Worm (Caenorhabditis elegans) whole organism, late embryonic: Measurements from ENCODE around the gene R01E6.5.

Source experiments
- C38D4.7 ChIP-seq: fragments of 200-800 bp; sonication (Bioruptor generic); optimal IDR thresholded peaks from 2 replicates; lab custom pipeline; 2018; ENCODE audit warnings: mild to moderate bottlenecking, missing genetic modification characterization, moderate library complexity, missing compliant biosample characterization
- F13H6.1 ChIP-seq: sonication (generic microtip); optimal IDR thresholded peaks from 2 replicates; lab custom pipeline; 2016; ENCODE audit warnings: missing genetic modification characterization, missing compliant biosample characterization
- K02D7.2 ChIP-seq: sonication (generic microtip); optimal IDR thresholded peaks from 2 replicates; lab custom pipeline; 2017; ENCODE audit warnings: mild to moderate bottlenecking, missing genetic modification characterization, missing compliant biosample characterization
- ahr-1 ChIP-seq: sonication (generic microtip); optimal IDR thresholded peaks from 2 replicates; lab custom pipeline; 2016; ENCODE audit warnings: missing genetic modification characterization, missing compliant biosample characterization
- ama-1 ChIP-seq: fragments of 150-350 bp; optimal IDR thresholded peaks from 2 replicates; lab custom pipeline; 2014
- ceh-18 ChIP-seq: sonication (generic microtip); optimal IDR thresholded peaks from 2 replicates; lab custom pipeline; 2016; ENCODE audit warnings: missing genetic modification characterization, missing compliant biosample characterization
- ceh-19 ChIP-seq: fragments of 200-800 bp; sonication (Bioruptor generic); optimal IDR thresholded peaks from 2 replicates; lab custom pipeline; 2018; ENCODE audit warnings: mild to moderate bottlenecking, missing genetic modification characterization, missing compliant biosample characterization
- ceh-2 ChIP-seq: sonication (generic microtip); optimal IDR thresholded peaks from 2 replicates; lab custom pipeline; 2016; ENCODE audit warnings: missing genotype, missing genetic modification characterization, missing compliant biosample characterization
- ceh-22 ChIP-seq: sonication (generic microtip); optimal IDR thresholded peaks from 2 replicates; lab custom pipeline; 2017; ENCODE audit warnings: missing biosample characterization, missing genetic modification characterization
- ceh-24 ChIP-seq: sonication (generic microtip); optimal IDR thresholded peaks from 2 replicates; lab custom pipeline; 2016; ENCODE audit warnings: mild to moderate bottlenecking, missing genetic modification characterization, missing compliant biosample characterization
- ceh-30 ChIP-seq: fragments of 150-350 bp; optimal IDR thresholded peaks from 2 replicates; lab custom pipeline; 2014; ENCODE audit warnings: missing biosample characterization, missing genetic modification characterization
- ceh-31 ChIP-seq: sonication (generic microtip); optimal IDR thresholded peaks from 2 replicates; lab custom pipeline; 2016; ENCODE audit warnings: missing genetic modification characterization, missing compliant biosample characterization
- ceh-34 ChIP-seq: sonication (generic microtip); optimal IDR thresholded peaks from 2 replicates; lab custom pipeline; 2016; ENCODE audit warnings: mild to moderate bottlenecking, missing genetic modification characterization, missing compliant biosample characterization
- ceh-48 ChIP-seq: sonication (generic microtip); optimal IDR thresholded peaks from 2 replicates; lab custom pipeline; 2016; ENCODE audit warnings: missing genetic modification characterization, inconsistent platforms, missing compliant biosample characterization
- ceh-6 ChIP-seq: fragments of 200-800 bp; sonication (Bioruptor generic); optimal IDR thresholded peaks from 2 replicates; lab custom pipeline; 2018; ENCODE audit warnings: mild to moderate bottlenecking, missing genetic modification characterization, missing compliant biosample characterization
- ceh-9 ChIP-seq: sonication (generic microtip); optimal IDR thresholded peaks from 2 replicates; lab custom pipeline; 2016; ENCODE audit warnings: mild to moderate bottlenecking, missing genetic modification characterization, inconsistent platforms, missing compliant biosample characterization
- che-1 ChIP-seq: sonication (generic microtip); optimal IDR thresholded peaks from 2 replicates; lab custom pipeline; 2016; ENCODE audit warnings: mild to moderate bottlenecking, missing genetic modification characterization, missing compliant biosample characterization
- dve-1 ChIP-seq: sonication (generic microtip); optimal IDR thresholded peaks from 2 replicates; lab custom pipeline; 2017; ENCODE audit warnings: antibody characterized with exemption, mild to moderate bottlenecking, missing genetic modification characterization, missing compliant biosample characterization
- elt-2 ChIP-seq: sonication (generic microtip); optimal IDR thresholded peaks from 2 replicates; lab custom pipeline; 2016; ENCODE audit warnings: missing genetic modification reagents, missing genetic modification characterization, missing compliant biosample characterization
- elt-4 ChIP-seq: sonication (generic microtip); optimal IDR thresholded peaks from 2 replicates; lab custom pipeline; 2016; ENCODE audit warnings: missing genetic modification characterization, missing compliant biosample characterization
- eyg-1 ChIP-seq: sonication (generic microtip); optimal IDR thresholded peaks from 2 replicates; lab custom pipeline; 2016; ENCODE audit warnings: missing genotype, missing genetic modification characterization, missing compliant biosample characterization
- fkh-6 ChIP-seq: sonication (generic microtip); optimal IDR thresholded peaks from 2 replicates; lab custom pipeline; 2016; ENCODE audit warnings: missing genetic modification characterization, missing compliant biosample characterization
- gmeb-2 ChIP-seq: sonication (generic microtip); optimal IDR thresholded peaks from 2 replicates; lab custom pipeline; 2016; ENCODE audit warnings: missing genetic modification characterization, inconsistent platforms, missing compliant biosample characterization
- hlh-13 ChIP-seq: fragments of 200-800 bp; sonication (Bioruptor generic); optimal IDR thresholded peaks from 2 replicates; lab custom pipeline; 2018; ENCODE audit warnings: mild to moderate bottlenecking, missing genetic modification characterization, missing compliant biosample characterization
- hlh-15 ChIP-seq: sonication (generic microtip); optimal IDR thresholded peaks from 2 replicates; lab custom pipeline; 2016; ENCODE audit warnings: missing genetic modification characterization, missing compliant biosample characterization
- lin-11 ChIP-seq: fragments of 200-800 bp; sonication (Bioruptor generic); optimal IDR thresholded peaks from 2 replicates; lab custom pipeline; 2018; ENCODE audit warnings: mild to moderate bottlenecking, missing genetic modification characterization, missing compliant biosample characterization
- madf-2 ChIP-seq: sonication (generic microtip); optimal IDR thresholded peaks from 2 replicates; lab custom pipeline; 2017; ENCODE audit warnings: missing genetic modification characterization, missing compliant biosample characterization
- mec-3 ChIP-seq: sonication (generic microtip); optimal IDR thresholded peaks from 2 replicates; lab custom pipeline; 2016; ENCODE audit warnings: borderline replicate concordance, missing genetic modification characterization, missing compliant biosample characterization
- nfya-1 ChIP-seq: sonication (generic microtip); optimal IDR thresholded peaks from 2 replicates; lab custom pipeline; 2017; ENCODE audit warnings: missing genetic modification characterization, mild to moderate bottlenecking, missing compliant biosample characterization, antibody characterized with exemption, moderate library complexity
- nhr-232 ChIP-seq: sonication (generic microtip); optimal IDR thresholded peaks from 2 replicates; lab custom pipeline; 2016; ENCODE audit warnings: missing genetic modification characterization, missing compliant biosample characterization
- npax-4 ChIP-seq: sonication (generic microtip); optimal IDR thresholded peaks from 2 replicates; lab custom pipeline; 2016; ENCODE audit warnings: missing genetic modification characterization, missing compliant biosample characterization
- pat-9 ChIP-seq: fragments of 200-800 bp; sonication (Bioruptor generic); optimal IDR thresholded peaks from 2 replicates; lab custom pipeline; 2018; ENCODE audit warnings: mild to moderate bottlenecking, missing genetic modification characterization, moderate library complexity, missing compliant biosample characterization
- pha-2 ChIP-seq: sonication (generic microtip); optimal IDR thresholded peaks from 2 replicates; lab custom pipeline; 2017; ENCODE audit warnings: mild to moderate bottlenecking, missing genetic modification characterization, missing compliant biosample characterization
- pha-4 ChIP-seq: fragments of 150-350 bp; optimal IDR thresholded peaks from 2 replicates; lab custom pipeline; 2018; ENCODE audit warnings: missing biosample characterization, missing genetic modification reagents, missing genetic modification characterization
- pqm-1 ChIP-seq: sonication (generic microtip); optimal IDR thresholded peaks from 2 replicates; lab custom pipeline; 2016; ENCODE audit warnings: missing genetic modification characterization, missing compliant biosample characterization
- ref-2 ChIP-seq: sonication (generic microtip); optimal IDR thresholded peaks from 2 replicates; lab custom pipeline; 2016; ENCODE audit warnings: missing genetic modification characterization, missing compliant biosample characterization
- rnt-1 ChIP-seq: sonication (generic microtip); optimal IDR thresholded peaks from 2 replicates; lab custom pipeline; 2016; ENCODE audit warnings: missing genetic modification characterization, missing compliant biosample characterization
- sdc-2 ChIP-seq: sonication (generic microtip); optimal IDR thresholded peaks from 2 replicates; lab custom pipeline; 2016; ENCODE audit warnings: missing genotype, missing genetic modification characterization, missing compliant biosample characterization
- sox-2 ChIP-seq: fragments of 200-800 bp; sonication (Bioruptor generic); IDR thresholded peaks from 2 replicates; pipeline ENCODE4 v1.3.6; 2022; ENCODE audit warnings: missing genetic modification reagents, missing genetic modification characterization, missing compliant biosample characterization
- sox-4 ChIP-seq: sonication (generic microtip); optimal IDR thresholded peaks from 2 replicates; lab custom pipeline; 2017; ENCODE audit warnings: mild to moderate bottlenecking, missing genetic modification characterization, inconsistent platforms, missing compliant biosample characterization
- syd-9 ChIP-seq: sonication (generic microtip); optimal IDR thresholded peaks from 2 replicates; lab custom pipeline; 2016; ENCODE audit warnings: mild to moderate bottlenecking, missing genetic modification characterization, moderate library complexity, missing compliant biosample characterization
- tbx-2 ChIP-seq: sonication (generic microtip); optimal IDR thresholded peaks from 2 replicates; lab custom pipeline; 2016; ENCODE audit warnings: missing genetic modification characterization, missing compliant biosample characterization
- unc-42 ChIP-seq: sonication (generic microtip); optimal IDR thresholded peaks from 2 replicates; lab custom pipeline; 2016; ENCODE audit warnings: missing genotype, missing genetic modification characterization, missing compliant biosample characterization
- unc-55 ChIP-seq: sonication (generic microtip); optimal IDR thresholded peaks from 2 replicates; lab custom pipeline; 2017; ENCODE audit warnings: missing biosample characterization, missing genetic modification reagents, missing genetic modification characterization
- unc-86 ChIP-seq: sonication (generic microtip); optimal IDR thresholded peaks from 2 replicates; lab custom pipeline; 2016; ENCODE audit warnings: missing genetic modification characterization, missing compliant biosample characterization
- zip-5 ChIP-seq: sonication (generic microtip); optimal IDR thresholded peaks from 2 replicates; lab custom pipeline; 2016; ENCODE audit warnings: missing genetic modification characterization, missing compliant biosample characterization

The R01E6.5 gene

ce11 chrX:13511796-13512195 is 25.1 kb upstream of the R01E6.5 start (continued):
- TF ChIP-seq pha-2 (tag; lab: Kevin White, UChicago), result peak; percentile 23
- no peak for TF ChIP-seq pqm-1
- TF ChIP-seq nhr-232, result peak; percentile 70
- peak; percentile 85 for TF ChIP-seq ceh-6
- peak; percentile 55 for TF ChIP-seq ceh-24 (tag; lab: Kevin White, UChicago)
- peak; percentile 48 for TF ChIP-seq ceh-48
- TF ChIP-seq K02D7.2 (tag; lab: Kevin White, UChicago), result no peak
- peak; percentile 52 for TF ChIP-seq F13H6.1 (tag; lab: Kevin White, UChicago)
- peak; percentile 64 for TF ChIP-seq lin-11
- TF ChIP-seq hlh-13 (GFP tag; lab: Kevin White, UChicago), result peak; percentile 42
- peak; percentile 72 for TF ChIP-seq ceh-19 (GFP tag; lab: Kevin White, UChicago)
- peak; percentile 27 for TF ChIP-seq ceh-18 (tag; lab: Kevin White, UChicago)
- TF ChIP-seq hlh-15 (tag; lab: Kevin White, UChicago), result peak; percentile 46
- TF ChIP-seq unc-86 (tag; lab: Kevin White, UChicago), result peak; percentile 72
- TF ChIP-seq gmeb-2 (tag; lab: Kevin White, UChicago), result peak; percentile 79
- TF ChIP-seq ceh-30 (tag; lab: Kevin White, UChicago), result peak; percentile 4
- TF ChIP-seq sox-4 (tag; lab: Kevin White, UChicago), result peak; percentile 83
- no peak for TF ChIP-seq ama-1 (lab: Kevin White, UChicago)
- TF ChIP-seq tbx-2 (tag; lab: Kevin White, UChicago), result peak; percentile 70
- peak; percentile 23 for TF ChIP-seq ceh-31 (tag; lab: Kevin White, UChicago)
- TF ChIP-seq sox-2 (GFP tag; lab: Robert Waterston, UW), result peak; percentile 78
- TF ChIP-seq eyg-1 (tag; lab: Kevin White, UChicago), result peak; percentile 44
- TF ChIP-seq ceh-22 (tag; lab: Kevin White, UChicago), result no peak
- peak; percentile 57 for TF ChIP-seq rnt-1
- peak; percentile 76 for TF ChIP-seq che-1 (tag; lab: Kevin White, UChicago)
- TF ChIP-seq elt-4, result no peak
- TF ChIP-seq unc-55 (GFP tag; lab: Kevin White, UChicago), result no peak
- TF ChIP-seq fkh-6 (tag; lab: Kevin White, UChicago), result peak; percentile 77
- peak; percentile 64 for TF ChIP-seq pat-9 (tag; lab: Kevin White, UChicago)
- TF ChIP-seq nfya-1 (tag; lab: Kevin White, UChicago), result peak; percentile 63
- TF ChIP-seq ceh-9 (tag; lab: Kevin White, UChicago), result peak; percentile 50
- TF ChIP-seq pha-4 (tag; lab: Kevin White, UChicago), result no peak
- TF ChIP-seq C38D4.7 (GFP tag; lab: Kevin White, UChicago), result peak; percentile 79
- peak; percentile 24 for TF ChIP-seq dve-1 (tag; lab: Kevin White, UChicago)
- TF ChIP-seq syd-9 (tag; lab: Kevin White, UChicago), result peak; percentile 60
- peak; percentile 23 for TF ChIP-seq ceh-34 (tag; lab: Kevin White, UChicago)
- peak; percentile 54 for TF ChIP-seq ahr-1 (tag; lab: Kevin White, UChicago)
- peak; percentile 42 for TF ChIP-seq ceh-2 (tag; lab: Kevin White, UChicago)
- no peak for TF ChIP-seq mec-3 (tag; lab: Kevin White, UChicago)

- TF ChIP-seq pqm-1, result no peak
- peak; percentile 65 for TF ChIP-seq ceh-31 (tag; lab: Kevin White, UChicago)
- TF ChIP-seq unc-86 (tag; lab: Kevin White, UChicago), result no peak
- TF ChIP-seq unc-55 (GFP tag; lab: Kevin White, UChicago), result no peak
- no peak for TF ChIP-seq tbx-2 (tag; lab: Kevin White, UChicago)
- TF ChIP-seq ahr-1 (tag; lab: Kevin White, UChicago), result no peak
- no peak for TF ChIP-seq elt-4
- peak; percentile 5 for TF ChIP-seq rnt-1
- no peak for TF ChIP-seq ceh-9 (tag; lab: Kevin White, UChicago)
- TF ChIP-seq syd-9 (tag; lab: Kevin White, UChicago), result no peak
- TF ChIP-seq ceh-24 (tag; lab: Kevin White, UChicago), result no peak
- TF ChIP-seq ceh-2 (tag; lab: Kevin White, UChicago), result peak; percentile 0
- TF ChIP-seq sdc-2 (tag; lab: Kevin White, UChicago), result peak; percentile 98
- TF ChIP-seq unc-42 (tag; lab: Kevin White, UChicago), result peak; percentile 61
- TF ChIP-seq madf-2 (tag; lab: Kevin White, UChicago), result no peak
- TF ChIP-seq ceh-34 (tag; lab: Kevin White, UChicago), result no peak
- TF ChIP-seq che-1 (tag; lab: Kevin White, UChicago), result no peak
- no peak for TF ChIP-seq ceh-30 (tag; lab: Kevin White, UChicago)
- peak; percentile 13 for TF ChIP-seq nfya-1 (tag; lab: Kevin White, UChicago)
- TF ChIP-seq hlh-15 (tag; lab: Kevin White, UChicago), result no peak
- no peak for TF ChIP-seq npax-4 (tag; lab: Kevin White, UChicago)
- TF ChIP-seq elt-2 (tag; lab: Kevin White, UChicago), result peak; percentile 19
- TF ChIP-seq ceh-22 (tag; lab: Kevin White, UChicago), result no peak
- peak; percentile 24 for TF ChIP-seq ref-2 (tag; lab: Kevin White, UChicago)
- peak; percentile 55 for TF ChIP-seq ceh-48
- TF ChIP-seq zip-5 (tag; lab: Kevin White, UChicago), result no peak
These were observed 22.5 kb upstream of the R01E6.5 start for ce11 chrX:13514384-13514783.
